Worm (Caenorhabditis elegans) whole organism, L2 larva: Measurements from ENCODE around the gene C27H5.12.

Experiments used
- aly-2 ChIP-seq: fragments of 150-350 bp; optimal IDR thresholded peaks from 2 replicates; lab custom pipeline; 2014; ENCODE audit warnings: missing biosample characterization, missing genetic modification characterization
- nhr-11 ChIP-seq: fragments of 150-350 bp; optimal IDR thresholded peaks from 2 replicates; lab custom pipeline; 2014; ENCODE audit warnings: missing biosample characterization, missing genetic modification characterization
- zag-1 ChIP-seq: fragments of 150-350 bp; optimal IDR thresholded peaks from 2 replicates; lab custom pipeline; 2014; ENCODE audit warnings: missing biosample characterization, missing genetic modification characterization

DNA sequence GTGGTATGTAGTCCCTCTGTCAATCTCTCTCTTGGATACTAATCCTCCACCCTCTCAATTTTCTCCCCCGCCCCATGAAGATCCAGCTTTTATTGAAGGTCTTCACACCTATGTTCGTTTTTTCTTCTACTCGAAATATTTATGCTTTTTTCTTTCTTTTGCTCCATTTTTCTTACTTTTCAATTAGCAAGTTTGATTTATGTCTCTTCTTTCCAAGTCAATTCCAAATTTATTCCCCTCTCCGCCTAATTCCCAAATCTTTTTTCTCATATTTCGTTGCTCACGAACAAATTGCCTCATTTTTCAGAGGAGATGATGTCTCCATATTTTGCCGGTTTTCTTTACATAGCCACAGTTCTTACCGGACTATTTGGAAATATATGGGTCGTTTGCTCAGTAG is 17.1 kb downstream of the C27H5.12 start, which contains the start of gene npr-31:
- TF ChIP-seq aly-2 = no peak
- TF ChIP-seq zag-1 (tag; lab: Kevin White, UChicago) = no peak
- TF ChIP-seq nhr-11 (tag; lab: Kevin White, UChicago) = no peak
